Fruit fly (Drosophila melanogaster): ENCODE results near the gene Yod1.

The Yod1 gene

DNA sequence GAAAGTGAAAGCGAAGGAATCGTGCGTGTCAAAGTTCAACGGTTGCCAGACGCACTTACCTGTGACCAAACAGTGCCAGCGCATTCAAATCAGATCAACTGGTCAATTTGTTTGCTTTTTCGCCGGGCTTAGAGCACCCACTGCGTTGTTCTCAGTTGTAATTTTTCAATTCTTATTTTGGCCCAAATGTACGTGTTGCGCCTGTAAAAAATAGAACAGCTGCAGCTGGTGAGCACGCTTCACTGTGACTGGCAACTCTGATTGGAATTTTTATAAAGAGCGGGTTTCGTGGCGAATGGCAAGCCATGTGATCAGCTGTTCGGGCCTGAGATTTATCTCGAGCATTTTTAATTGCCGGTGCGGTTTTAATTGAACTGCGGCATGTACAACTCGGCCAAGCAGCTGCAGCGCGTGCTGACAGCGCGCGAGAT lies 12.2 kb downstream of the Yod1 start, which contains the start of the genes Fitm and AlaRS-m:
TSS of gene Fitm (minus strand) at position 250 of the 431 bp plus-strand sequence.
TSS of gene AlaRS-m (plus strand) at position 285 of the 431 bp plus-strand sequence.
- TF ChIP-seq Sp1 (GFP tag; optimal IDR thresholded peaks at IDR 0.05), result no peak
- TF ChIP-seq Rel (GFP tag; optimal IDR thresholded peaks at IDR 0.05), result no peak
- peak; percentile 32 for TF ChIP-seq Rel (tag; optimal IDR thresholded peaks at IDR 0.05)
- peak; percentile 58 for TF ChIP-seq Myc (optimal IDR thresholded peaks at IDR 0.05)

DNA sequence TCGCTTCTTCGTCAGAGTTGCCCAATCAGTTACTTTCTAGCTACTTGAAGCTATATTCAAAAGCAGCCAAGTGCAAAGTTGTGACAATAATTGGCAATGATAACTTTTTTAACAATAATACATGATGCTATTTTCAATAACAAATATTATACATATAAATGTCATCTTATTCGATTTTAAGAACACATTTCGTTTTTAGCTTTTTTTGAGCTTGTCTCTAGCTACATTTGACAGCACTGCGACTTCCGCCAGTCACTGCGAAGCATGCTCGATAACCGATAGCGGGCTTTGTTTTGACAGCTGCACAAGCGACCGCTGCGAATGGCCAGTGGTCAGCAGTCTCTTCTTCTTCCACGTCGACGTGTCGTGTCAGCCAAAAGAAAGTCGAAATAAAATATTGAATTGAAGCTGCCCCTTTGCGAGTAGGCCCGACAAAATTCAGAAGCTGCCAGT lies 18.7 kb downstream of the Yod1 start, which contains the start of the genes Gen and Srp54k:
TSS of gene Gen (minus strand) at position 23 of the 453 bp plus-strand sequence.
TSS of gene Srp54k (plus strand) at position 325 of the 453 bp plus-strand sequence.
- no peak for TF ChIP-seq Vsx2 (GFP tag; optimal IDR thresholded peaks at IDR 0.05; ENCODE audit: partially characterized antibody)
- no peak for TF ChIP-seq CrebA (GFP tag; optimal IDR thresholded peaks at IDR 0.05; ENCODE audit: borderline replicate concordance)
- TF ChIP-seq fru (GFP tag; optimal IDR thresholded peaks at IDR 0.05), result no peak
- no peak for TF ChIP-seq jim (GFP tag; optimal IDR thresholded peaks at IDR 0.05)
- TF ChIP-seq sv (GFP tag; optimal IDR thresholded peaks at IDR 0.05), result peak; percentile 7
- TF ChIP-seq brk (GFP tag; optimal IDR thresholded peaks at IDR 0.05), result no peak
- no peak for TF ChIP-seq GATAd (GFP tag; optimal IDR thresholded peaks at IDR 0.05)
- no peak for TF ChIP-seq rgr (GFP tag; optimal IDR thresholded peaks at IDR 0.05)
- TF ChIP-seq Dfd (GFP tag; optimal IDR thresholded peaks at IDR 0.05), result no peak
- TF ChIP-seq Myc (optimal IDR thresholded peaks at IDR 0.05), result peak; percentile 100
- TF ChIP-seq Abd-B (GFP tag; optimal IDR thresholded peaks at IDR 0.05), result no peak
- no peak for TF ChIP-seq CG32264 (GFP tag; optimal IDR thresholded peaks at IDR 0.05)
- no peak for TF ChIP-seq woc (GFP tag; optimal IDR thresholded peaks at IDR 0.05)
- peak; percentile 32 for TF ChIP-seq OdsH (GFP tag; optimal IDR thresholded peaks at IDR 0.05)
- TF ChIP-seq N (GFP tag; optimal IDR thresholded peaks at IDR 0.05), result no peak
- no peak for TF ChIP-seq h (GFP tag; optimal IDR thresholded peaks at IDR 0.05)
- TF ChIP-seq Rel (GFP tag; optimal IDR thresholded peaks at IDR 0.05), result no peak
- TF ChIP-seq Rel (tag; optimal IDR thresholded peaks at IDR 0.05), result peak; percentile 6
- TF ChIP-seq ey (GFP tag; optimal IDR thresholded peaks at IDR 0.05), result peak; percentile 36
- TF ChIP-seq Mio (GFP tag; optimal IDR thresholded peaks at IDR 0.05), result no peak
- no peak for TF ChIP-seq Hr83 (GFP tag; optimal IDR thresholded peaks at IDR 0.05; ENCODE audit: poor library complexity, severe bottlenecking)
- no peak for TF ChIP-seq Hr78 (GFP tag; optimal IDR thresholded peaks at IDR 0.05)
- TF ChIP-seq CG9705 (GFP tag; optimal IDR thresholded peaks at IDR 0.05), result peak; percentile 13
- TF ChIP-seq HLH106 (tag; optimal IDR thresholded peaks at IDR 0.05), result peak; percentile 43
- peak; percentile 48 for TF ChIP-seq Sp1 (GFP tag; optimal IDR thresholded peaks at IDR 0.05)
- no peak for TF ChIP-seq dl (GFP tag; optimal IDR thresholded peaks at IDR 0.05; ENCODE audit: insufficient read depth in 1 of 2, partially characterized antibody in 2 of 2)
- no peak for TF ChIP-seq foxo (GFP tag; optimal IDR thresholded peaks at IDR 0.05)
- TF ChIP-seq pan (optimal IDR thresholded peaks at IDR 0.05), result no peak
- TF ChIP-seq psq (GFP tag; optimal IDR thresholded peaks at IDR 0.05), result peak; percentile 1
- TF ChIP-seq sage (GFP tag; optimal IDR thresholded peaks at IDR 0.05), result no peak
- TF ChIP-seq tai (GFP tag; optimal IDR thresholded peaks at IDR 0.05), result no peak
- TF ChIP-seq Jra (GFP tag; optimal IDR thresholded peaks at IDR 0.05), result no peak
- TF ChIP-seq Dif (GFP tag; optimal IDR thresholded peaks at IDR 0.05; ENCODE audit: partially characterized antibody), result peak; percentile 39
- TF ChIP-seq dmrt93B (GFP tag; optimal IDR thresholded peaks at IDR 0.05), result no peak
- no peak for TF ChIP-seq usp (GFP tag; optimal IDR thresholded peaks at IDR 0.05)
- TF ChIP-seq dsf (GFP tag; optimal IDR thresholded peaks at IDR 0.05; ENCODE audit: borderline replicate concordance), result no peak
- TF ChIP-seq lola (GFP tag; optimal IDR thresholded peaks at IDR 0.05), result no peak
- TF ChIP-seq Hnf4 (GFP tag; optimal IDR thresholded peaks at IDR 0.05), result no peak

DNA sequence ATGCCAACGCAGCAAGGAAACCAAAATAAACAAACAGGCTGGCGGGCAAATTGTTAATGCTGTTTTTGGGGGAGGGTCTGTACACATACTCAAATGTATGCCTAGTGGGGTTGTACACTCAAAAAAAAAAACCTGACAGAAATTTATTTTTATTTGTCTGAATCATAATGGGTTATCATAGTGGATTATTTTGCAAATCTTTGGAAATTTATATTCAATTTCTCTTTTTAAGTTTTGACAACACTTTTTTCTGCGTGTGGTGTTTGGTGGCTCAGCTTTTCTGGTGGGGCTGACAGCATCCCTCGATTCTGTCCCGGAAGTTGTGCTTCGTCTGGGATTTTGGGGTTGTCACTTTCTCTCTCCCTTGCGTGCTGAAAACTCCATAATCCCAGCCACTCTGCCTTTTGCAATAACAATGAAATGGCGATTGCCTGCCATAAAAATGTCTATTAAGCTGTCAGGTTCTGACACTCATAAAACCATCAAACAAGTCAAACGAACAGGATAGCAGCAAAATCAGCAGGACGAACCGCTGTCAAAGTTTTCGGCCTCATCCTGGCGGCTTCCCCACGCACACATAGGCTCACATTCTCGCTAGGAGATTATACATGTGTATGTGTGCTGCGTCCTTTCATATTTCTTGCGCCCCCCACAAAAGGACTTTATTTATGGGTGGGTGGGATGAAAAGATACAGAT lies 21.4 kb downstream of the Yod1 start:
- TF ChIP-seq sv (GFP tag; optimal IDR thresholded peaks at IDR 0.05) (peak; percentile 74), Jra (GFP tag; optimal IDR thresholded peaks at IDR 0.05) (no peak), fru (GFP tag; optimal IDR thresholded peaks at IDR 0.05) (peak; percentile 77), Hnf4 (GFP tag; optimal IDR thresholded peaks at IDR 0.05) (no peak), woc (GFP tag; optimal IDR thresholded peaks at IDR 0.05) (peak; percentile 56), br (GFP tag; optimal IDR thresholded peaks at IDR 0.05) (peak; percentile 66), jim (GFP tag; optimal IDR thresholded peaks at IDR 0.05) (no peak), Abd-B (GFP tag; optimal IDR thresholded peaks at IDR 0.05) (no peak), Rel (GFP tag; optimal IDR thresholded peaks at IDR 0.05) (no peak), Rel (tag; optimal IDR thresholded peaks at IDR 0.05) (no peak), Mio (GFP tag; optimal IDR thresholded peaks at IDR 0.05) (no peak), Sp1 (GFP tag; optimal IDR thresholded peaks at IDR 0.05) (peak; percentile 58), usp (GFP tag; optimal IDR thresholded peaks at IDR 0.05) (no peak), pan (optimal IDR thresholded peaks at IDR 0.05) (no peak), GATAd (GFP tag; optimal IDR thresholded peaks at IDR 0.05) (no peak), ey (GFP tag; optimal IDR thresholded peaks at IDR 0.05) (peak; percentile 79), dmrt93B (GFP tag; optimal IDR thresholded peaks at IDR 0.05) (no peak), foxo (GFP tag; optimal IDR thresholded peaks at IDR 0.05) (peak in 1 of 2 experiments; percentile 80), dsf (GFP tag; optimal IDR thresholded peaks at IDR 0.05; ENCODE audit: borderline replicate concordance) (no peak), tai (GFP tag; optimal IDR thresholded peaks at IDR 0.05) (no peak), brk (GFP tag; optimal IDR thresholded peaks at IDR 0.05) (no peak), h (GFP tag; optimal IDR thresholded peaks at IDR 0.05) (peak; percentile 79), CrebA (GFP tag; optimal IDR thresholded peaks at IDR 0.05; ENCODE audit: borderline replicate concordance) (no peak), Vsx2 (GFP tag; optimal IDR thresholded peaks at IDR 0.05; ENCODE audit: partially characterized antibody) (no peak), dl (GFP tag; optimal IDR thresholded peaks at IDR 0.05; ENCODE audit: insufficient read depth in 1 of 2, partially characterized antibody in 2 of 2) (no peak), CG9705 (GFP tag; optimal IDR thresholded peaks at IDR 0.05) (peak; percentile 2), HLH106 (tag; optimal IDR thresholded peaks at IDR 0.05) (no peak), N (GFP tag; optimal IDR thresholded peaks at IDR 0.05) (no peak), rgr (GFP tag; optimal IDR thresholded peaks at IDR 0.05) (peak; percentile 72), psq (GFP tag; optimal IDR thresholded peaks at IDR 0.05) (peak; percentile 56), OdsH (GFP tag; optimal IDR thresholded peaks at IDR 0.05) (peak; percentile 68), sage (GFP tag; optimal IDR thresholded peaks at IDR 0.05) (no peak), Dif (GFP tag; optimal IDR thresholded peaks at IDR 0.05; ENCODE audit: partially characterized antibody) (no peak)
